Worm (Caenorhabditis elegans): ENCODE data around the gene twk-9.

The twk-9 gene

ce11 chrIV:9671001-9671652, 21.8 kb upstream of the twk-9 start:
- TF ChIP-seq T20F7.1 (GFP tag; optimal IDR thresholded peaks at IDR 0.05) = no peak
- no peak for TF ChIP-seq nhr-102 (tag; optimal IDR thresholded peaks at IDR 0.05)
- TF ChIP-seq dmd-6 (GFP tag; IDR thresholded peaks at IDR 0.05) = peak; percentile 86
- no peak for TF ChIP-seq nhr-111 (GFP tag; optimal IDR thresholded peaks at IDR 0.05)
- peak; percentile 78 for TF ChIP-seq nhr-28 (tag; optimal IDR thresholded peaks at IDR 0.05)
- TF ChIP-seq cey-2 (tag; optimal IDR thresholded peaks at IDR 0.05; ENCODE audit: borderline replicate concordance, insufficient read depth) = no peak
- TF ChIP-seq ctbp-1 (GFP tag; IDR thresholded peaks at IDR 0.05) = no peak
- no peak for TF ChIP-seq mdt-29 (GFP tag; IDR thresholded peaks at IDR 0.05)
- TF ChIP-seq mdl-1 (tag; optimal IDR thresholded peaks at IDR 0.05) = peak; percentile 64 to 84
- TF ChIP-seq ztf-11 (tag; optimal IDR thresholded peaks at IDR 0.05) = no peak
- peak; percentile 5 for TF ChIP-seq mes-2 (tag; optimal IDR thresholded peaks at IDR 0.05; ENCODE audit: poor library complexity, severe bottlenecking)
- peak; percentile 45 for TF ChIP-seq duxl-1 (tag; optimal IDR thresholded peaks at IDR 0.05; ENCODE audit: poor library complexity)
- TF ChIP-seq mxl-3 (GFP tag; optimal IDR thresholded peaks at IDR 0.05) = peak; percentile 86
- peak; percentile 71 for TF ChIP-seq mep-1 (tag; optimal IDR thresholded peaks at IDR 0.05)
- no peak for TF ChIP-seq nhr-237 (tag; optimal IDR thresholded peaks at IDR 0.05)
- 0 out of 2 replicates have a peak, but pooled peaks have one; percentile 29 for TF ChIP-seq hmg-1.1 (GFP tag; IDR thresholded peaks at IDR 0.05)
- TF ChIP-seq daf-12 (tag; optimal IDR thresholded peaks at IDR 0.05) = no peak
- no peak for TF ChIP-seq arid-1 (GFP tag; conservative IDR thresholded peaks at IDR 0.05)
- TF ChIP-seq hif-1 (tag; optimal IDR thresholded peaks at IDR 0.05) = peak in 1 of 2 experiments; percentile 37
- peak in 1 of 2 experiments; percentile 95 for TF ChIP-seq unc-62 (GFP tag; optimal IDR thresholded peaks at IDR 0.05 in 1 of 2)
- no peak for TF ChIP-seq unc-62 (tag; optimal IDR thresholded peaks at IDR 0.05)
- TF ChIP-seq nhr-41 (GFP tag; IDR thresholded peaks at IDR 0.05) = no peak
- peak; percentile 30 for TF ChIP-seq nhr-10 (tag; optimal IDR thresholded peaks at IDR 0.05)
- peak; percentile 93 for TF ChIP-seq aha-1 (tag)
- peak; percentile 79 for TF ChIP-seq pqm-1 (tag; optimal IDR thresholded peaks at IDR 0.05)
- TF ChIP-seq zip-2 (tag; optimal IDR thresholded peaks at IDR 0.05) = peak; percentile 33
- no peak for TF ChIP-seq ZK337.2 (GFP tag; IDR thresholded peaks at IDR 0.05)
- TF ChIP-seq F10B5.3 (tag; optimal IDR thresholded peaks at IDR 0.05) = peak; percentile 12
- TF ChIP-seq hlh-30 (tag; optimal IDR thresholded peaks at IDR 0.05; ENCODE audit: insufficient read depth) = peak; percentile 77
- no peak for TF ChIP-seq spr-1 (tag; optimal IDR thresholded peaks at IDR 0.05)
- TF ChIP-seq nhr-11 (tag; optimal IDR thresholded peaks at IDR 0.05) = peak; percentile 24
- TF ChIP-seq lin-1 (GFP tag; IDR thresholded peaks at IDR 0.05) = 0 out of 2 replicates have a peak, but pooled peaks have one; percentile 12
- peak; percentile 82 for TF ChIP-seq nhr-48 (tag; optimal IDR thresholded peaks at IDR 0.05)
- no peak for TF ChIP-seq fos-1 (tag; optimal IDR thresholded peaks at IDR 0.05)
- peak; percentile 13 for TF ChIP-seq rbr-2 (tag; optimal IDR thresholded peaks at IDR 0.05)
- TF ChIP-seq lsy-2 (tag; optimal IDR thresholded peaks at IDR 0.05) = peak in 1 of 2 experiments; percentile 68
- peak; percentile 94 for TF ChIP-seq dve-1 (tag; optimal IDR thresholded peaks at IDR 0.05; ENCODE audit: insufficient read depth)
- peak in 1 of 2 experiments; percentile 39 for TF ChIP-seq daf-16 (GFP tag; optimal IDR thresholded peaks at IDR 0.05)
- peak; percentile 84 for TF ChIP-seq daf-16 (tag; optimal IDR thresholded peaks at IDR 0.05)
- no peak for TF ChIP-seq fkh-10 (GFP tag; optimal IDR thresholded peaks at IDR 0.05)
- peak; percentile 84 for TF ChIP-seq hlh-11 (tag; optimal IDR thresholded peaks at IDR 0.05)
- TF ChIP-seq pha-4 (GFP tag; IDR thresholded peaks at IDR 0.05) = peak; percentile 57; the same call in 1 of the 2 replicates
- peak; percentile 91 for TF ChIP-seq pha-4 (tag; optimal IDR thresholded peaks at IDR 0.05)
- TF ChIP-seq unc-130 (GFP tag; optimal IDR thresholded peaks at IDR 0.05) = no peak
- no peak for TF ChIP-seq vab-7 (GFP tag; IDR thresholded peaks at IDR 0.05)
- TF ChIP-seq nhr-77 (tag; optimal IDR thresholded peaks at IDR 0.05) = peak; percentile 86

All from whole organism, L4 larva.